Worm (Caenorhabditis elegans) whole organism, late embryonic: ENCODE data around the gene F39H12.1.

Source experiments
- C08G9.2 ChIP-seq: sonication (generic microtip); optimal IDR thresholded peaks from 2 replicates; lab custom pipeline; 2016; ENCODE audit warnings: mild to moderate bottlenecking, missing genetic modification characterization, moderate library complexity, missing compliant biosample characterization
- C38D4.7 ChIP-seq: fragments of 200-800 bp; sonication (Bioruptor generic); optimal IDR thresholded peaks from 2 replicates; lab custom pipeline; 2018; ENCODE audit warnings: mild to moderate bottlenecking, missing genetic modification characterization, moderate library complexity, missing compliant biosample characterization
- K09A11.1 ChIP-seq: sonication (generic microtip); optimal IDR thresholded peaks from 2 replicates; lab custom pipeline; 2017; ENCODE audit warnings: antibody characterized with exemption, mild to moderate bottlenecking, missing genetic modification characterization, missing compliant biosample characterization; ENCODE audit not compliant: insufficient read depth
- ceh-14 ChIP-seq: sonication (generic microtip); optimal IDR thresholded peaks from 2 replicates; lab custom pipeline; 2016; ENCODE audit warnings: missing genotype, missing genetic modification characterization, missing compliant biosample characterization
- ceh-18 ChIP-seq: sonication (generic microtip); optimal IDR thresholded peaks from 2 replicates; lab custom pipeline; 2016; ENCODE audit warnings: missing genetic modification characterization, missing compliant biosample characterization
- ceh-19 ChIP-seq: fragments of 200-800 bp; sonication (Bioruptor generic); optimal IDR thresholded peaks from 2 replicates; lab custom pipeline; 2018; ENCODE audit warnings: mild to moderate bottlenecking, missing genetic modification characterization, missing compliant biosample characterization
- ceh-31 ChIP-seq: sonication (generic microtip); optimal IDR thresholded peaks from 2 replicates; lab custom pipeline; 2016; ENCODE audit warnings: missing genetic modification characterization, missing compliant biosample characterization
- ceh-34 ChIP-seq: sonication (generic microtip); optimal IDR thresholded peaks from 2 replicates; lab custom pipeline; 2016; ENCODE audit warnings: mild to moderate bottlenecking, missing genetic modification characterization, missing compliant biosample characterization
- ceh-48 ChIP-seq: sonication (generic microtip); optimal IDR thresholded peaks from 2 replicates; lab custom pipeline; 2016; ENCODE audit warnings: missing genetic modification characterization, inconsistent platforms, missing compliant biosample characterization
- ceh-6 ChIP-seq: fragments of 200-800 bp; sonication (Bioruptor generic); optimal IDR thresholded peaks from 2 replicates; lab custom pipeline; 2018; ENCODE audit warnings: mild to moderate bottlenecking, missing genetic modification characterization, missing compliant biosample characterization
- dve-1 ChIP-seq: sonication (generic microtip); optimal IDR thresholded peaks from 2 replicates; lab custom pipeline; 2017; ENCODE audit warnings: antibody characterized with exemption, mild to moderate bottlenecking, missing genetic modification characterization, missing compliant biosample characterization
- elt-2 ChIP-seq: sonication (generic microtip); optimal IDR thresholded peaks from 2 replicates; lab custom pipeline; 2016; ENCODE audit warnings: missing genetic modification reagents, missing genetic modification characterization, missing compliant biosample characterization
- elt-4 ChIP-seq: sonication (generic microtip); optimal IDR thresholded peaks from 2 replicates; lab custom pipeline; 2016; ENCODE audit warnings: missing genetic modification characterization, missing compliant biosample characterization
- eyg-1 ChIP-seq: sonication (generic microtip); optimal IDR thresholded peaks from 2 replicates; lab custom pipeline; 2016; ENCODE audit warnings: missing genotype, missing genetic modification characterization, missing compliant biosample characterization
- fax-1 ChIP-seq: sonication (generic microtip); optimal IDR thresholded peaks from 2 replicates; lab custom pipeline; 2016; ENCODE audit warnings: missing genotype, missing genetic modification characterization, missing compliant biosample characterization
- fkh-10 ChIP-seq: fragments of 150-350 bp; optimal IDR thresholded peaks from 2 replicates; lab custom pipeline; 2014; ENCODE audit warnings: missing biosample characterization, missing genetic modification reagents, missing genetic modification characterization
- hlh-30 ChIP-seq: sonication (generic microtip); optimal IDR thresholded peaks from 2 replicates; lab custom pipeline; 2017; ENCODE audit warnings: antibody characterized with exemption, missing genetic modification characterization, missing compliant biosample characterization; ENCODE audit not compliant: insufficient read depth
- lim-6 ChIP-seq: sonication (generic microtip); optimal IDR thresholded peaks from 2 replicates; lab custom pipeline; 2016; ENCODE audit warnings: missing genetic modification characterization, missing compliant biosample characterization
- mec-3 ChIP-seq: sonication (generic microtip); optimal IDR thresholded peaks from 2 replicates; lab custom pipeline; 2016; ENCODE audit warnings: borderline replicate concordance, missing genetic modification characterization, missing compliant biosample characterization
- nfya-1 ChIP-seq: sonication (generic microtip); optimal IDR thresholded peaks from 2 replicates; lab custom pipeline; 2017; ENCODE audit warnings: missing genetic modification characterization, mild to moderate bottlenecking, missing compliant biosample characterization, antibody characterized with exemption, moderate library complexity
- pag-3 ChIP-seq: sonication (generic microtip); optimal IDR thresholded peaks from 2 replicates; lab custom pipeline; 2016; ENCODE audit warnings: missing compliant biosample characterization, missing genetic modification characterization, borderline replicate concordance
- pax-1 ChIP-seq: fragments of 150-350 bp; optimal IDR thresholded peaks from 2 replicates; lab custom pipeline; 2014; ENCODE audit warnings: missing biosample characterization, missing genetic modification characterization
- pha-2 ChIP-seq: sonication (generic microtip); optimal IDR thresholded peaks from 2 replicates; lab custom pipeline; 2017; ENCODE audit warnings: mild to moderate bottlenecking, missing genetic modification characterization, missing compliant biosample characterization
- pha-4 ChIP-seq: fragments of 150-350 bp; optimal IDR thresholded peaks from 2 replicates; lab custom pipeline; 2018; ENCODE audit warnings: missing biosample characterization, missing genetic modification reagents, missing genetic modification characterization
- pqm-1 ChIP-seq: sonication (generic microtip); optimal IDR thresholded peaks from 2 replicates; lab custom pipeline; 2016; ENCODE audit warnings: missing genetic modification characterization, missing compliant biosample characterization
- pros-1 ChIP-seq: fragments of 150-350 bp; optimal IDR thresholded peaks from 2 replicates; lab custom pipeline; 2014; ENCODE audit warnings: missing biosample characterization, missing genetic modification reagents, missing genetic modification characterization
- ref-2 ChIP-seq: sonication (generic microtip); optimal IDR thresholded peaks from 2 replicates; lab custom pipeline; 2016; ENCODE audit warnings: missing genetic modification characterization, missing compliant biosample characterization
- rnt-1 ChIP-seq: sonication (generic microtip); optimal IDR thresholded peaks from 2 replicates; lab custom pipeline; 2016; ENCODE audit warnings: missing genetic modification characterization, missing compliant biosample characterization
- sdc-2 ChIP-seq: sonication (generic microtip); optimal IDR thresholded peaks from 2 replicates; lab custom pipeline; 2016; ENCODE audit warnings: missing genotype, missing genetic modification characterization, missing compliant biosample characterization
- tbx-2 ChIP-seq: sonication (generic microtip); optimal IDR thresholded peaks from 2 replicates; lab custom pipeline; 2016; ENCODE audit warnings: missing genetic modification characterization, missing compliant biosample characterization
- unc-42 ChIP-seq: sonication (generic microtip); optimal IDR thresholded peaks from 2 replicates; lab custom pipeline; 2016; ENCODE audit warnings: missing genotype, missing genetic modification characterization, missing compliant biosample characterization
- unc-55 ChIP-seq: sonication (generic microtip); optimal IDR thresholded peaks from 2 replicates; lab custom pipeline; 2017; ENCODE audit warnings: missing biosample characterization, missing genetic modification reagents, missing genetic modification characterization
- zip-5 ChIP-seq: sonication (generic microtip); optimal IDR thresholded peaks from 2 replicates; lab custom pipeline; 2016; ENCODE audit warnings: missing genetic modification characterization, missing compliant biosample characterization
- ztf-16 ChIP-seq: sonication (generic microtip); optimal IDR thresholded peaks from 2 replicates; lab custom pipeline; 2017; ENCODE audit warnings: missing genetic modification characterization, missing compliant biosample characterization

The F39H12.1 gene

DNA sequence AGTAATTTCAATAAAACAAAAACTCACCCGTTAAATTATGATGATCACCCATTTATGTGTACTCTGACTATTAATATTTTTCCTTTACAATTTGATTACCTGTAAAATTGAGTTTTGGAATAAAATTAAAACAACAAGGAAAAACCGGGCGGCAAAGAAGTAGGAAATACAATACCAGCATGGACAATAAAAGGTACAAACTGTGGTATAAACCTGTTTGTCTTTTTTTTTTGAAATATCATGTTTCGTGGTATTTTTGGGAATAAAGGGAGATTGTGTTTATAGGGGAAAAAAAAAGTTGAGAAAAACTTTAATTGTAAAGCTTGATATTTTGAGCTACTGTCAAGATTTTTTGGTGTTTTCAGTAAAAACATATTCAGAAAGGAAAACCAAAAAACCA, 9.2 kb upstream of the F39H12.1 start, which contains the start of gene daf-3:
TSS of gene daf-3 (minus strand) at position 101 of the 400 bp plus-strand sequence.
- no peak for TF ChIP-seq ceh-34
- TF ChIP-seq zip-5 (tag; lab: Kevin White, UChicago) = no peak
- no peak for TF ChIP-seq eyg-1
- no peak for TF ChIP-seq lim-6 (tag; lab: Kevin White, UChicago)
- no peak for TF ChIP-seq pax-1 (tag; lab: Kevin White, UChicago)
- TF ChIP-seq pha-4 = no peak
- TF ChIP-seq pqm-1 (tag; lab: Kevin White, UChicago) = no peak
- TF ChIP-seq fax-1 (tag; lab: Kevin White, UChicago) = no peak
- no peak for TF ChIP-seq fkh-10 (GFP tag; lab: Kevin White, UChicago)
- no peak for TF ChIP-seq ceh-6 (GFP tag; lab: Kevin White, UChicago)
- no peak for TF ChIP-seq pha-2 (tag; lab: Kevin White, UChicago)
- TF ChIP-seq elt-4 (tag; lab: Kevin White, UChicago) = no peak
- TF ChIP-seq C08G9.2 = no peak
- no peak for TF ChIP-seq ztf-16
- TF ChIP-seq pag-3 (tag; lab: Kevin White, UChicago) = no peak
- no peak for TF ChIP-seq C38D4.7 (GFP tag; lab: Kevin White, UChicago)

DNA sequence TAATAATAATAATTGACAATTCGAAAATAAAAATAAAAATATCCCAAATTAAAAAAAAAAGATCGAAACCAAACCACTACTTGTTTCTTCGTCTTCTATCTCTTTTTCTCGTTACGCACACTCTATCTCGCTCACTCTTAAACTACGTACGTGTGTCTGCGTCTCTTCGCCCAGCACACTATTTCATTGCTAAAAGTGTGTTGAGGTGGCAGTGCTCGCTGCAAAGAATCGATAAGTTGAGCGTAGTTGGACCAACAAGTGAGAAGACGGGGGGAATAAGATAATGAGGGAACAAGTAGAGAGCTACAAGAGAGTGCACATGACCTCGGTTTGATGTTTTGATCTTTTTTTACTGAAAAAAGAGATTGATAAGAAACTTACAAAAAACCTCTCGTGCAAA, 8.7 kb upstream of the F39H12.1 start:
- TF ChIP-seq elt-2 (peak; percentile 16), unc-42 (tag; lab: Kevin White, UChicago) (peak; percentile 41), sdc-2 (tag; lab: Kevin White, UChicago) (peak; percentile 47), nfya-1 (tag; lab: Kevin White, UChicago) (peak; percentile 33), hlh-30 (tag; lab: Kevin White, UChicago) (peak; percentile 15), ceh-31 (tag; lab: Kevin White, UChicago) (peak; percentile 65), pqm-1 (tag; lab: Kevin White, UChicago) (no peak), pha-4 (no peak), tbx-2 (tag; lab: Kevin White, UChicago) (peak; percentile 41), ceh-48 (tag; lab: Kevin White, UChicago) (peak; percentile 92)

DNA sequence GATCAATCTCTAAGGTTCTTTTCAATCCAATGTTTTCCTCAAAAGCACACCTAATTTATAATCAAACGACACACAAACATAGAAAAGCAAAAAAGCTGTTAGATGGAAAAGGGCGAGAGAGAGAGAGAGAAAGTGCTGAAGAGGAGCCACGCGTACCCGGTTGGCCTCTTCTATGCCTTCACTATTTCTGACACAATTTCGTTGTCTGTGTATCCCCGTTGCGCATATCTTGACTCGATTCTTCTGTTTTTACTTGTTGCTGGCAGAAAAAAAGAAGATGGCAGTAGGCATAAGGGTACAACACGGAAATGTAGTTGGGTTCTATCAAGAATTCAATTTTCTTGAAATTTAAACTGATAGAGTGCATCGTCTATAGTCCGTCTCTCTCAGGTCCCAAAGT, 7.1 kb upstream of the F39H12.1 start:
- TF ChIP-seq nfya-1 (tag; lab: Kevin White, UChicago) (peak; percentile 65), elt-4 (tag; lab: Kevin White, UChicago) (no peak), pros-1 (tag; lab: Kevin White, UChicago) (peak; percentile 6), zip-5 (tag; lab: Kevin White, UChicago) (no peak), ceh-31 (tag; lab: Kevin White, UChicago) (peak; percentile 70), unc-42 (tag; lab: Kevin White, UChicago) (peak; percentile 94), sdc-2 (tag; lab: Kevin White, UChicago) (peak; percentile 58), unc-55 (GFP tag; lab: Kevin White, UChicago) (peak; percentile 74), tbx-2 (tag; lab: Kevin White, UChicago) (peak; percentile 78), K09A11.1 (tag; lab: Kevin White, UChicago) (no peak), ceh-19 (GFP tag; lab: Kevin White, UChicago) (peak; percentile 6), ceh-14 (tag; lab: Kevin White, UChicago) (peak; percentile 25), ceh-34 (peak; percentile 36), ref-2 (tag; lab: Kevin White, UChicago) (peak; percentile 35), ceh-18 (tag; lab: Kevin White, UChicago) (peak; percentile 51), dve-1 (peak; percentile 72), rnt-1 (tag; lab: Kevin White, UChicago) (peak; percentile 9), mec-3 (no peak)

DNA sequence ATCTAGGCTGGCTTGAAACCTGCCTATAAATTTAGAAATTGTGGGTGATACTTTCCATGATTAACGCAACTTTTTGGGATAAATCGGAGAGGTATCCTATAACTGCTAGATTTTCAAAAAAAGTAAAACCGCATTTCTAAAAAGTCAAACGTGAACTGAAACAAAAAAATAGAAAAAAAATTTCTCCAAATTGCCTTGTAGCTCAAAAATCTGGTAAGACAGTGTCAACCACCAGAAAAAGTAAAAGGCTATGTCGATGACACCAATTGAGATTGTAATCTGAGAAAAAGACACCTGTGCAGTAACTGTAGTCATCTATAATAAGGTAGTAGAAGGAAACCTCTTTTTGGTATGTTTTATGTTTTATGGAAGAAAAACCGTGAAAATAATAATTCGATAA, 6.0 kb upstream of the F39H12.1 start, which contains the start of gene wdr-54:
TSS of gene wdr-54 (plus strand) at position 301 of the 400 bp plus-strand sequence.
- TF ChIP-seq unc-42 (tag; lab: Kevin White, UChicago) = no peak
